Worm (Caenorhabditis elegans) whole organism, L4 larva: ENCODE results near the gene pgl-2.

ENCODE experiments used
- D1046.2 ChIP-seq: fragments of 200-800 bp; sonication (Bioruptor generic); IDR thresholded peaks from 2 replicates; pipeline ENCODE4 v1.3.6; 2022; ENCODE audit warnings: missing genetic modification characterization, missing compliant biosample characterization
- F26F4.8 ChIP-seq: fragments of 200-800 bp; sonication (Bioruptor generic); conservative IDR thresholded peaks from 2 replicates; pipeline ENCODE4 v1.3.6; 2022; ENCODE audit warnings: missing genetic modification characterization, missing compliant biosample characterization
- F49E8.2 ChIP-seq: sonication (generic microtip); optimal IDR thresholded peaks from 2 replicates; lab custom pipeline; 2016; ENCODE audit warnings: missing compliant biosample characterization, mild to moderate bottlenecking, missing genetic modification characterization, borderline replicate concordance
- T20F7.1 ChIP-seq: fragments of 200-800 bp; sonication (Bioruptor generic); optimal IDR thresholded peaks from 2 replicates; lab custom pipeline; 2018; ENCODE audit warnings: mild to moderate bottlenecking, missing genetic modification characterization, missing compliant biosample characterization
- ZK337.2 ChIP-seq: fragments of 200-800 bp; sonication (Bioruptor generic); IDR thresholded peaks from 2 replicates; pipeline ENCODE4 v1.3.6; 2022; ENCODE audit warnings: missing genetic modification reagents, missing genetic modification characterization, missing compliant biosample characterization
- aha-1 ChIP-seq: fragments of 150-350 bp; peaks from one replicate; lab custom pipeline; 2014; ENCODE audit warnings: missing biosample characterization, missing genetic modification characterization
- attf-4 ChIP-seq: sonication (generic microtip); optimal IDR thresholded peaks from 3 replicates; lab custom pipeline; 2017; ENCODE audit warnings: missing biosample characterization, missing genetic modification characterization
- ceh-20 ChIP-seq: fragments of 200-800 bp; sonication (Bioruptor generic); IDR thresholded peaks from 2 replicates; pipeline ENCODE4 v1.3.6; 2022; ENCODE audit warnings: missing genetic modification reagents, missing genetic modification characterization, missing compliant biosample characterization
- ceh-28 ChIP-seq: fragments of 150-350 bp; optimal IDR thresholded peaks from 2 replicates; lab custom pipeline; 2014; ENCODE audit warnings: missing biosample characterization, missing genetic modification reagents, missing genetic modification characterization
- ceh-44 ChIP-seq: fragments of 200-800 bp; sonication (Bioruptor generic); IDR thresholded peaks from 2 replicates; pipeline ENCODE4 v1.3.6; 2022; ENCODE audit warnings: missing genetic modification reagents, missing genetic modification characterization, missing compliant biosample characterization
- ceh-82 ChIP-seq: sonication (generic microtip); optimal IDR thresholded peaks from 2 replicates; lab custom pipeline; 2017; ENCODE audit warnings: missing biosample characterization, missing genetic modification characterization
- ces-1 ChIP-seq: fragments of 150-350 bp; sonication (generic microtip); optimal IDR thresholded peaks from 4 replicates; lab custom pipeline; 2014; ENCODE audit warnings: missing biosample characterization, missing genetic modification reagents, missing genetic modification characterization
- cey-2 ChIP-seq: sonication (generic microtip); optimal IDR thresholded peaks from 3 replicates; lab custom pipeline; 2017; ENCODE audit warnings: missing genetic modification characterization, mild to moderate bottlenecking, missing compliant biosample characterization, antibody characterized with exemption, borderline replicate concordance; ENCODE audit not compliant: insufficient read depth
- daf-16 ChIP-seq, 3 experiments: sonication (generic microtip); optimal IDR thresholded peaks; 2 replicates each; lab custom pipeline; 2016 to 2017; ENCODE audit warnings: missing genetic modification characterization in 3 of 3, missing genetic modification reagents in 3 of 3, mild to moderate bottlenecking in 2 of 3, missing compliant biosample characterization in 2 of 3, missing biosample characterization in 1 of 3, moderate library complexity in 1 of 3
- daf-19 ChIP-seq: fragments of 200-800 bp; sonication (Bioruptor generic); conservative IDR thresholded peaks from 2 replicates; pipeline ENCODE4 v1.3.6; 2022; ENCODE audit warnings: missing genetic modification characterization, missing compliant biosample characterization
- daf-8 ChIP-seq: fragments of 200-800 bp; sonication (Bioruptor generic); IDR thresholded peaks from 2 replicates; pipeline ENCODE4 v1.3.6; 2022; ENCODE audit warnings: missing genetic modification characterization, missing compliant biosample characterization
- dmd-6 ChIP-seq: fragments of 200-800 bp; sonication (Bioruptor generic); IDR thresholded peaks from 2 replicates; pipeline ENCODE4 v1.3.6; 2022; ENCODE audit warnings: missing genetic modification reagents, missing genetic modification characterization, missing compliant biosample characterization
- dmd-8 ChIP-seq: fragments of 200-800 bp; sonication (Bioruptor generic); IDR thresholded peaks from 2 replicates; pipeline ENCODE4 v1.3.6; 2022; ENCODE audit warnings: missing genetic modification characterization, missing compliant biosample characterization
- dmd-9 ChIP-seq: fragments of 200-800 bp; sonication (Bioruptor generic); IDR thresholded peaks from 2 replicates; pipeline ENCODE4 v1.3.6; 2022; ENCODE audit warnings: missing genetic modification reagents, missing genetic modification characterization, missing compliant biosample characterization
- dve-1 ChIP-seq: sonication (generic microtip); optimal IDR thresholded peaks from 2 replicates; lab custom pipeline; 2017; ENCODE audit warnings: antibody characterized with exemption, mild to moderate bottlenecking, missing genetic modification characterization, missing compliant biosample characterization; ENCODE audit not compliant: insufficient read depth
- fos-1 ChIP-seq: fragments of 150-350 bp; optimal IDR thresholded peaks from 2 replicates; lab custom pipeline; 2014; ENCODE audit warnings: missing biosample characterization, missing genetic modification characterization
- hlh-11 ChIP-seq: fragments of 200-800 bp; sonication (Bioruptor generic); optimal IDR thresholded peaks from 2 replicates; lab custom pipeline; 2018; ENCODE audit warnings: mild to moderate bottlenecking, missing genetic modification characterization, missing compliant biosample characterization
- hlh-30 ChIP-seq: sonication (generic microtip); optimal IDR thresholded peaks from 2 replicates; lab custom pipeline; 2017; ENCODE audit warnings: antibody characterized with exemption, mild to moderate bottlenecking, missing genetic modification characterization, missing compliant biosample characterization; ENCODE audit not compliant: insufficient read depth
- hmg-1.1 ChIP-seq: fragments of 200-800 bp; sonication (Bioruptor generic); IDR thresholded peaks from 2 replicates; pipeline ENCODE4 v1.3.6; 2022; ENCODE audit warnings: missing genetic modification reagents, missing genetic modification characterization, missing compliant biosample characterization
- lin-13 ChIP-seq: fragments of 150-350 bp; optimal IDR thresholded peaks from 2 replicates; lab custom pipeline; 2014; ENCODE audit warnings: missing biosample characterization, missing genetic modification reagents, missing genetic modification characterization
- lin-15B ChIP-seq: fragments of 150-350 bp; sonication (generic microtip); optimal IDR thresholded peaks from 3 replicates; lab custom pipeline; 2014; ENCODE audit warnings: missing biosample characterization, missing genetic modification characterization
- lin-29 ChIP-seq: fragments of 200-800 bp; sonication (Bioruptor generic); IDR thresholded peaks from 2 replicates; pipeline ENCODE4 v1.3.6; 2022; ENCODE audit warnings: missing genetic modification reagents, missing genetic modification characterization, missing compliant biosample characterization
- lin-38 ChIP-seq: fragments of 200-800 bp; sonication (Bioruptor generic); IDR thresholded peaks from 2 replicates; pipeline ENCODE4 v1.3.6; 2022; ENCODE audit warnings: missing genetic modification reagents, missing genetic modification characterization, missing compliant biosample characterization
- lin-39 ChIP-seq: fragments of 150-350 bp; optimal IDR thresholded peaks from 2 replicates; lab custom pipeline; 2014; ENCODE audit warnings: missing biosample characterization, missing genetic modification reagents, missing genetic modification characterization
- madf-5 ChIP-seq, 2 experiments: fragments of 200-800 bp; sonication (Bioruptor generic); IDR thresholded peaks; 2 replicates each; pipeline ENCODE4 v1.3.6; 2022; ENCODE audit warnings: missing compliant biosample characterization in 2 of 2, missing genetic modification characterization in 2 of 2
- madf-9 ChIP-seq: fragments of 200-800 bp; sonication (Bioruptor generic); conservative IDR thresholded peaks from 2 replicates; pipeline ENCODE4 v1.3.6; 2022; ENCODE audit warnings: missing genetic modification reagents, missing genetic modification characterization, missing compliant biosample characterization
- mxl-2 ChIP-seq: fragments of 200-800 bp; sonication (Bioruptor generic); conservative IDR thresholded peaks from 2 replicates; pipeline ENCODE4 v1.3.6; 2022; ENCODE audit warnings: missing genetic modification reagents, missing genetic modification characterization, missing compliant biosample characterization
- mxl-3 ChIP-seq: fragments of 200-800 bp; sonication (Bioruptor generic); optimal IDR thresholded peaks from 2 replicates; lab custom pipeline; 2018; ENCODE audit warnings: mild to moderate bottlenecking, missing genetic modification characterization, missing compliant biosample characterization
- nhr-10 ChIP-seq: fragments of 150-350 bp; optimal IDR thresholded peaks from 2 replicates; lab custom pipeline; 2014; ENCODE audit warnings: missing biosample characterization, missing genetic modification characterization
- nhr-25 ChIP-seq: sonication (generic microtip); optimal IDR thresholded peaks from 2 replicates; lab custom pipeline; 2017; ENCODE audit warnings: missing genetic modification characterization, mild to moderate bottlenecking, missing compliant biosample characterization, antibody characterized with exemption, moderate library complexity, borderline replicate concordance; ENCODE audit not compliant: insufficient read depth
- nhr-41 ChIP-seq: fragments of 200-800 bp; sonication (Bioruptor generic); IDR thresholded peaks from 2 replicates; pipeline ENCODE4 v1.3.6; 2022; ENCODE audit warnings: missing genetic modification reagents, missing genetic modification characterization, missing compliant biosample characterization
- nhr-6 ChIP-seq: fragments of 150-350 bp; optimal IDR thresholded peaks from 2 replicates; lab custom pipeline; 2014; ENCODE audit warnings: missing biosample characterization, missing genetic modification characterization
- nhr-77 ChIP-seq: fragments of 150-350 bp; optimal IDR thresholded peaks from 2 replicates; lab custom pipeline; 2014; ENCODE audit warnings: missing biosample characterization, missing genetic modification characterization
- php-3 ChIP-seq: fragments of 200-800 bp; sonication (Bioruptor generic); IDR thresholded peaks from 2 replicates; pipeline ENCODE4 v1.3.6; 2022; ENCODE audit warnings: missing genetic modification reagents, missing genetic modification characterization, missing compliant biosample characterization
- saeg-2 ChIP-seq: fragments of 200-800 bp; sonication (Bioruptor generic); IDR thresholded peaks from 2 replicates; pipeline ENCODE4 v1.3.6; 2022; ENCODE audit warnings: missing genetic modification reagents, missing genetic modification characterization, missing compliant biosample characterization
- skn-1 ChIP-seq: fragments of 150-350 bp; optimal IDR thresholded peaks from 2 replicates; lab custom pipeline; 2014; ENCODE audit warnings: missing biosample characterization, missing genetic modification characterization
- snpc-4 ChIP-seq: fragments of 150-350 bp; optimal IDR thresholded peaks from 2 replicates; lab custom pipeline; 2014; ENCODE audit warnings: missing biosample characterization, missing genetic modification characterization
- spr-1 ChIP-seq: sonication (generic microtip); optimal IDR thresholded peaks from 2 replicates; lab custom pipeline; 2016; ENCODE audit warnings: mild to moderate bottlenecking, missing genetic modification characterization, missing compliant biosample characterization
- spr-3 ChIP-seq: fragments of 200-800 bp; sonication (Bioruptor generic); optimal IDR thresholded peaks from 2 replicates; lab custom pipeline; 2018; ENCODE audit warnings: mild to moderate bottlenecking, missing genetic modification characterization, missing compliant biosample characterization
- unc-130 ChIP-seq: sonication (generic microtip); optimal IDR thresholded peaks from 2 replicates; lab custom pipeline; 2016; ENCODE audit warnings: missing genetic modification reagents, missing genetic modification characterization, missing compliant biosample characterization
- unc-39 ChIP-seq: sonication (generic microtip); optimal IDR thresholded peaks from 2 replicates; lab custom pipeline; 2017; ENCODE audit warnings: missing biosample characterization, missing genetic modification characterization
- zag-1 ChIP-seq: fragments of 150-350 bp; optimal IDR thresholded peaks from 2 replicates; lab custom pipeline; 2014; ENCODE audit warnings: missing biosample characterization, missing genetic modification characterization
- zfp-2 ChIP-seq: sonication (generic microtip); optimal IDR thresholded peaks from 2 replicates; lab custom pipeline; 2016; ENCODE audit warnings: mild to moderate bottlenecking, missing genetic modification characterization, missing compliant biosample characterization
- zfp-3 ChIP-seq: fragments of 200-800 bp; sonication (Bioruptor generic); conservative IDR thresholded peaks from 2 replicates; pipeline ENCODE4 v1.3.6; 2022; ENCODE audit warnings: missing genetic modification reagents, missing genetic modification characterization, missing compliant biosample characterization
- zip-11 ChIP-seq: fragments of 200-800 bp; sonication (Bioruptor generic); IDR thresholded peaks from 2 replicates; pipeline ENCODE4 v1.3.6; 2022; ENCODE audit warnings: missing genetic modification characterization, missing compliant biosample characterization

The pgl-2 gene

DNA sequence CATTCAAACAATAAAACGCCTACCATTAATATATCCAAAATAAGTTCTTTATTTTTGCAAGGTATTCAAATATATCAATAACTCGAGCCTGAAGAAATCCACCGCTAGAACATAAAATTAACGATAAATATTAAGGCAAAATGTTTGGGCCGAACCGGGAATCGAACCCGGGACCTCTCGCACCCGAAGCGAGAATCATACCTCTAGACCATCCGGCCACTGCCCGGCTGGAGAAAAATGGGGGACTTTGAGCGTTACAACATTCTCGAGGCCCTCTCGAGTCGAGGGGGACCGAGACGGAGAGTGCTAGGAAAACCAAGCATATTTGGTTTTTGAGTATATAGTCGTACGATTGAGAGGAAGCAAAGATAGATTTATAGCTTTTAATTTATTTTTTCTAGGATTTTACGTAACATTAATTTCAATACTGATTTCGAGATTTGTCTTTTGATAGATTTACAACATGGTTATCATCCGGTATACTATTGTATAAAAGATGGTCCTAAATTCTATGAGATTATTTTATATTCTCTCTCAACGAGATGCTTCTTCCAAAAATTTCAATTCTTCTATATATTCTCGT lies 24.9 kb downstream of the pgl-2 start, which contains the start of gene flp-23:
Gene flp-23 (plus strand): TSS at position 533 of the 583 bp plus-strand sequence.
- TF ChIP-seq lin-38 (GFP tag; lab: Robert Waterston, UW), result peak; percentile 61
- TF ChIP-seq cey-2 (tag; lab: Kevin White, UChicago), result no peak
- TF ChIP-seq hlh-30 (tag; lab: Kevin White, UChicago), result peak; percentile 40
- TF ChIP-seq T20F7.1, result no peak
- peak; percentile 73 for TF ChIP-seq hmg-1.1
- TF ChIP-seq dmd-9, result no peak
- no peak for TF ChIP-seq lin-29 (GFP tag; lab: Robert Waterston, UW)
- TF ChIP-seq nhr-6 (tag; lab: Kevin White, UChicago), result no peak
- TF ChIP-seq ceh-20 (GFP tag; lab: Robert Waterston, UW), result 0 out of 2 replicates have a peak, but pooled peaks have one; percentile 9
- TF ChIP-seq ceh-28 (tag; lab: Kevin White, UChicago), result no peak
- no peak for TF ChIP-seq ceh-82 (tag; lab: Kevin White, UChicago)
- TF ChIP-seq unc-130 (GFP tag; lab: Kevin White, UChicago), result peak; percentile 29
- no peak for TF ChIP-seq nhr-77 (tag; lab: Kevin White, UChicago)
- TF ChIP-seq D1046.2 (GFP tag; lab: Robert Waterston, UW), result 0 out of 2 replicates have a peak, but pooled peaks have one; percentile 58
- TF ChIP-seq nhr-41, result no peak
- TF ChIP-seq zip-11 (GFP tag; lab: Robert Waterston, UW), result no peak
- no peak for TF ChIP-seq php-3 (GFP tag; lab: Robert Waterston, UW)
- no peak for TF ChIP-seq ZK337.2
- TF ChIP-seq ces-1 (GFP tag; lab: Kevin White, UChicago), result no peak
- TF ChIP-seq spr-3, result no peak
- TF ChIP-seq daf-8 (GFP tag; lab: Robert Waterston, UW), result no peak
- peak; percentile 2 for TF ChIP-seq dve-1 (tag; lab: Kevin White, UChicago)
- TF ChIP-seq lin-13, result peak; percentile 62
- TF ChIP-seq zfp-3 (GFP tag; lab: Robert Waterston, UW), result no peak
- no peak for TF ChIP-seq daf-19 (GFP tag; lab: Robert Waterston, UW)
- TF ChIP-seq lin-39 (tag; lab: Kevin White, UChicago), result no peak
- TF ChIP-seq daf-16 (GFP tag; optimal IDR thresholded peaks at IDR 0.05; lab: Kevin White, UChicago), result peak in 1 of 2 experiments; percentile 18
- TF ChIP-seq daf-16 (tag; optimal IDR thresholded peaks at IDR 0.05; lab: Kevin White, UChicago), result peak; percentile 26
- no peak for TF ChIP-seq nhr-25 (tag; lab: Kevin White, UChicago)
- no peak for TF ChIP-seq lin-15B (tag; lab: Kevin White, UChicago)
- no peak for TF ChIP-seq mxl-2
- TF ChIP-seq ceh-44, result peak; percentile 26; the same call in 1 of the 2 replicates
- TF ChIP-seq F26F4.8 (GFP tag; lab: Robert Waterston, UW), result peak; percentile 68; the same call in 1 of the 2 replicates
- TF ChIP-seq nhr-10, result no peak
- peak; percentile 26; the same call in 1 of the 2 replicates for TF ChIP-seq dmd-6
- no peak for TF ChIP-seq snpc-4 (tag; lab: Kevin White, UChicago)
- no peak for TF ChIP-seq fos-1
- TF ChIP-seq madf-5 (GFP tag; IDR thresholded peaks at IDR 0.05; lab: Robert Waterston, UW), result no peak
- TF ChIP-seq dmd-8, result no peak
- no peak for TF ChIP-seq mxl-3
- TF ChIP-seq madf-9, result 0 out of 2 replicates have a peak, but pooled peaks have one; percentile 27
- TF ChIP-seq F49E8.2 (tag; lab: Kevin White, UChicago), result no peak
- TF ChIP-seq spr-1 (tag; lab: Kevin White, UChicago), result no peak
- no peak for TF ChIP-seq zag-1 (tag; lab: Kevin White, UChicago)
- TF ChIP-seq hlh-11 (tag; lab: Kevin White, UChicago), result peak; percentile 31
- TF ChIP-seq aha-1 (tag; lab: Kevin White, UChicago), result peak; percentile 98
- no peak for TF ChIP-seq skn-1 (tag; lab: Kevin White, UChicago)
- no peak for TF ChIP-seq zfp-2 (tag; lab: Kevin White, UChicago)
- TF ChIP-seq attf-4 (tag; lab: Kevin White, UChicago), result no peak
- no peak for TF ChIP-seq saeg-2
- no peak for TF ChIP-seq unc-39 (tag; lab: Kevin White, UChicago)
